Worm (Caenorhabditis elegans): ENCODE results near the gene casy-1.

- TF ChIP-seq hlh-11 (tag; optimal IDR thresholded peaks at IDR 0.05) = no peak
- no peak for TF ChIP-seq lin-29 (GFP tag; IDR thresholded peaks at IDR 0.05)
- no peak for TF ChIP-seq Y48G9A.11 (GFP tag; IDR thresholded peaks at IDR 0.05)
- no peak for TF ChIP-seq set-16 (GFP tag; IDR thresholded peaks at IDR 0.05)
- no peak for TF ChIP-seq tra-1 (GFP tag; IDR thresholded peaks at IDR 0.05)
- no peak for TF ChIP-seq ceh-82 (tag; optimal IDR thresholded peaks at IDR 0.05)
- no peak for TF ChIP-seq nhr-28 (tag; optimal IDR thresholded peaks at IDR 0.05)
- no peak for TF ChIP-seq egl-27 (tag; optimal IDR thresholded peaks at IDR 0.05)
- TF ChIP-seq pha-4 (GFP tag; IDR thresholded peaks at IDR 0.05) = no peak
- no peak for TF ChIP-seq pha-4 (tag; optimal IDR thresholded peaks at IDR 0.05)
- TF ChIP-seq nhr-77 (tag; optimal IDR thresholded peaks at IDR 0.05) = no peak
- TF ChIP-seq snpc-4 (tag; optimal IDR thresholded peaks at IDR 0.05) = no peak
- no peak for TF ChIP-seq unc-39 (tag; optimal IDR thresholded peaks at IDR 0.05)
- no peak for TF ChIP-seq aly-2 (tag; optimal IDR thresholded peaks at IDR 0.05)
Observed at ce11 chrII:5928502-5928901, 28.0 kb downstream of the casy-1 start, which contains the start of gene egl-44.

All from whole organism, L4 larva.